Fruit fly (Drosophila melanogaster) whole organism, prepupa: ENCODE measurements around the gene CG10804.

ENCODE experiments used
- CG10631 ChIP-seq: fragments of 200-800 bp; sonication (Bioruptor generic); optimal IDR thresholded peaks from 2 replicates; lab custom pipeline; 2016; ENCODE audit warnings: missing biosample characterization, missing genetic modification characterization
- CG11294 ChIP-seq: fragments of 200-800 bp; sonication (Bioruptor generic); IDR thresholded peaks from 2 replicates; pipeline ENCODE4 v1.3.6; 2022; ENCODE audit warnings: missing biosample characterization, missing genetic modification characterization
- CG11762 ChIP-seq: fragments of 200-800 bp; sonication (Bioruptor generic); optimal IDR thresholded peaks from 3 replicates; lab custom pipeline; 2016; ENCODE audit warnings: missing biosample characterization, missing genetic modification characterization; ENCODE audit not compliant: insufficient read depth
- CG11902 ChIP-seq: fragments of 200-800 bp; sonication (Bioruptor generic); optimal IDR thresholded peaks from 3 replicates; lab custom pipeline; 2016; ENCODE audit warnings: missing biosample characterization, missing genetic modification characterization
- CG15336 ChIP-seq: fragments of 200-800 bp; sonication (Bioruptor generic); IDR thresholded peaks from 2 replicates; pipeline ENCODE4 v1.3.6; 2022; ENCODE audit warnings: missing biosample characterization, missing genetic modification characterization
- CG16779 ChIP-seq: fragments of 200-800 bp; sonication (Bioruptor generic); optimal IDR thresholded peaks from 3 replicates; lab custom pipeline; 2017; ENCODE audit warnings: missing biosample characterization, mild to moderate bottlenecking, missing genetic modification characterization
- CG3032 ChIP-seq: fragments of 200-800 bp; optimal IDR thresholded peaks from 2 replicates; lab custom pipeline; 2019; ENCODE audit warnings: missing biosample characterization, mild to moderate bottlenecking, missing genetic modification characterization, moderate library complexity
- CG31627 ChIP-seq: fragments of 200-800 bp; sonication (Bioruptor generic); optimal IDR thresholded peaks from 3 replicates; lab custom pipeline; 2016; ENCODE audit warnings: missing biosample characterization, missing genetic modification characterization
- CG32006 ChIP-seq: fragments of 200-800 bp; sonication (Bioruptor generic); optimal IDR thresholded peaks from 3 replicates; lab custom pipeline; 2017; ENCODE audit warnings: missing biosample characterization, mild to moderate bottlenecking, missing genetic modification characterization
- CG3919 ChIP-seq: fragments of 200-800 bp; sonication (Bioruptor generic); optimal IDR thresholded peaks from 3 replicates; lab custom pipeline; 2016; ENCODE audit warnings: missing biosample characterization, missing genetic modification characterization
- CG4318 ChIP-seq: fragments of 200-800 bp; sonication (Bioruptor generic); optimal IDR thresholded peaks from 3 replicates; lab custom pipeline; 2017; ENCODE audit warnings: missing biosample characterization, mild to moderate bottlenecking, missing genetic modification characterization
- CG6792 ChIP-seq: fragments of 200-800 bp; sonication (Bioruptor generic); optimal IDR thresholded peaks from 3 replicates; lab custom pipeline; 2016; ENCODE audit warnings: missing biosample characterization, missing genetic modification characterization
- CG8119 ChIP-seq: fragments of 200-800 bp; sonication (Bioruptor generic); IDR thresholded peaks from 3 replicates; pipeline ENCODE4 v1.3.6; 2022; ENCODE audit warnings: missing biosample characterization, missing genetic modification characterization
- CG8632 ChIP-seq: fragments of 200-800 bp; sonication (Bioruptor generic); optimal IDR thresholded peaks from 3 replicates; lab custom pipeline; 2016; ENCODE audit warnings: missing biosample characterization, missing genetic modification characterization
- CG9139 ChIP-seq: fragments of 200-800 bp; sonication (Bioruptor generic); optimal IDR thresholded peaks from 3 replicates; lab custom pipeline; 2017; ENCODE audit warnings: missing biosample characterization, mild to moderate bottlenecking, missing genetic modification characterization
- Eip75B ChIP-seq: fragments of 200-800 bp; sonication (Bioruptor generic); optimal IDR thresholded peaks from 3 replicates; lab custom pipeline; 2016; ENCODE audit warnings: missing biosample characterization, missing genetic modification characterization
- Eip78C ChIP-seq: fragments of 200-800 bp; sonication (Bioruptor generic); peaks from one replicate; lab custom pipeline; 2016; ENCODE audit warnings: missing biosample characterization, missing genetic modification characterization
- Ets21C ChIP-seq: fragments of 200-800 bp; sonication (Bioruptor generic); optimal IDR thresholded peaks from 3 replicates; lab custom pipeline; 2016; ENCODE audit warnings: missing biosample characterization, missing genetic modification characterization
- Ets96B ChIP-seq: fragments of 200-800 bp; optimal IDR thresholded peaks from 2 replicates; lab custom pipeline; 2019; ENCODE audit warnings: missing biosample characterization, mild to moderate bottlenecking, missing genetic modification characterization, moderate library complexity
- Gug ChIP-seq: fragments of 200-800 bp; sonication (Bioruptor generic); IDR thresholded peaks from 2 replicates; pipeline ENCODE4 v1.3.6; 2022; ENCODE audit warnings: missing biosample characterization, missing genetic modification characterization
- Hr38 ChIP-seq: sonication (Bioruptor generic); optimal IDR thresholded peaks from 2 replicates; lab custom pipeline; 2016; ENCODE audit warnings: missing biosample characterization, missing genetic modification characterization
- Hr39 ChIP-seq: fragments of 200-800 bp; sonication (Bioruptor generic); optimal IDR thresholded peaks from 2 replicates; lab custom pipeline; 2016; ENCODE audit warnings: missing biosample characterization, missing genetic modification characterization
- Hr4 ChIP-seq: fragments of 200-800 bp; sonication (Bioruptor generic); optimal IDR thresholded peaks from 3 replicates; lab custom pipeline; 2016; ENCODE audit warnings: missing biosample characterization, missing genetic modification characterization
- Lpt ChIP-seq: fragments of 200-800 bp; sonication (Bioruptor generic); optimal IDR thresholded peaks from 3 replicates; lab custom pipeline; 2016; ENCODE audit warnings: missing biosample characterization, missing genetic modification characterization
- Met ChIP-seq: fragments of 200-800 bp; sonication (Bioruptor generic); optimal IDR thresholded peaks from 3 replicates; lab custom pipeline; 2016; ENCODE audit warnings: missing biosample characterization, missing genetic modification characterization
- OdsH ChIP-seq: fragments of 200-800 bp; sonication (Bioruptor generic); optimal IDR thresholded peaks from 3 replicates; lab custom pipeline; 2016; ENCODE audit warnings: missing biosample characterization, missing genetic modification characterization
- Smox ChIP-seq: fragments of 200-800 bp; sonication (Bioruptor generic); optimal IDR thresholded peaks from 3 replicates; lab custom pipeline; 2016; ENCODE audit warnings: missing biosample characterization, missing genetic modification characterization
- Sox102F ChIP-seq: fragments of 200-800 bp; sonication (Bioruptor generic); optimal IDR thresholded peaks from 2 replicates; lab custom pipeline; 2016; ENCODE audit warnings: missing biosample characterization, mild to moderate bottlenecking, missing genetic modification characterization
- Sox14 ChIP-seq: fragments of 200-800 bp; sonication (Bioruptor generic); optimal IDR thresholded peaks from 3 replicates; lab custom pipeline; 2016; ENCODE audit warnings: missing biosample characterization, missing genetic modification characterization
- Sox15 ChIP-seq: fragments of 200-800 bp; sonication (Bioruptor generic); optimal IDR thresholded peaks from 3 replicates; lab custom pipeline; 2016; ENCODE audit warnings: missing biosample characterization, missing genetic modification characterization
- achi ChIP-seq: fragments of 200-800 bp; sonication (Bioruptor generic); optimal IDR thresholded peaks from 3 replicates; lab custom pipeline; 2016; ENCODE audit warnings: missing biosample characterization, missing genetic modification characterization
- acj6 ChIP-seq: fragments of 200-800 bp; sonication (Bioruptor generic); optimal IDR thresholded peaks from 3 replicates; lab custom pipeline; 2016; ENCODE audit warnings: missing biosample characterization, missing genetic modification characterization
- dac ChIP-seq: fragments of 200-800 bp; sonication (Bioruptor generic); optimal IDR thresholded peaks from 2 replicates; lab custom pipeline; 2017; ENCODE audit warnings: missing biosample characterization, mild to moderate bottlenecking, missing genetic modification characterization
- eg ChIP-seq: fragments of 200-800 bp; sonication (Bioruptor generic); IDR thresholded peaks from 3 replicates; pipeline ENCODE4 v1.3.6; 2022; ENCODE audit warnings: missing biosample characterization, missing genetic modification characterization
- esn ChIP-seq: fragments of 200-800 bp; sonication (Bioruptor generic); optimal IDR thresholded peaks from 2 replicates; lab custom pipeline; 2016; ENCODE audit warnings: missing biosample characterization, mild to moderate bottlenecking, missing genetic modification characterization, moderate library complexity
- fd59A ChIP-seq: fragments of 200-800 bp; sonication (Bioruptor generic); optimal IDR thresholded peaks from 2 replicates; lab custom pipeline; 2017; ENCODE audit warnings: missing biosample characterization, mild to moderate bottlenecking, missing genetic modification characterization, missing genetic modification reagents
- fd85E ChIP-seq: fragments of 200-800 bp; sonication (Bioruptor generic); optimal IDR thresholded peaks from 3 replicates; lab custom pipeline; 2016; ENCODE audit warnings: missing biosample characterization, missing genetic modification characterization
- fkh ChIP-seq: fragments of 200-800 bp; sonication (Bioruptor generic); optimal IDR thresholded peaks from 3 replicates; lab custom pipeline; 2017; ENCODE audit warnings: missing biosample characterization, mild to moderate bottlenecking, missing genetic modification characterization, moderate library complexity
- net ChIP-seq: fragments of 200-800 bp; sonication (Bioruptor generic); optimal IDR thresholded peaks from 3 replicates; lab custom pipeline; 2016; ENCODE audit warnings: missing biosample characterization, missing genetic modification characterization
- pdm3 ChIP-seq: fragments of 200-800 bp; sonication (Bioruptor generic); optimal IDR thresholded peaks from 3 replicates; lab custom pipeline; 2016; ENCODE audit warnings: missing biosample characterization, missing genetic modification characterization
- salr ChIP-seq, 2 experiments: fragments of 200-800 bp; sonication (Bioruptor generic); optimal IDR thresholded peaks; 3 replicates each; lab custom pipeline; 2016 to 2018; ENCODE audit warnings: missing biosample characterization in 2 of 2, missing genetic modification characterization in 2 of 2, mild to moderate bottlenecking in 1 of 2
- spab ChIP-seq: fragments of 200-800 bp; sonication (Bioruptor generic); optimal IDR thresholded peaks from 2 replicates; lab custom pipeline; 2017; ENCODE audit warnings: missing biosample characterization, mild to moderate bottlenecking, missing genetic modification characterization, missing genetic modification reagents
- ss ChIP-seq, 2 experiments: fragments of 200-800 bp; sonication (Bioruptor generic); optimal IDR thresholded peaks; 2 replicates in 1 of 2; 3 replicates in 1 of 2; lab custom pipeline; 2017 to 2018; ENCODE audit warnings: mild to moderate bottlenecking in 2 of 2, missing biosample characterization in 2 of 2, missing genetic modification characterization in 2 of 2, moderate library complexity in 1 of 2
- svp ChIP-seq: fragments of 200-800 bp; sonication (Bioruptor generic); peaks from one replicate; lab custom pipeline; 2016; ENCODE audit warnings: missing biosample characterization, missing genetic modification characterization
- topi ChIP-seq: fragments of 200-800 bp; sonication (Bioruptor generic); optimal IDR thresholded peaks from 3 replicates; lab custom pipeline; 2016; ENCODE audit warnings: missing biosample characterization, missing genetic modification characterization
- vri ChIP-seq: fragments of 200-800 bp; sonication (Bioruptor generic); optimal IDR thresholded peaks from 3 replicates; lab custom pipeline; 2016; ENCODE audit warnings: missing biosample characterization, mild to moderate bottlenecking, missing genetic modification characterization

Gene CG10804

DNA sequence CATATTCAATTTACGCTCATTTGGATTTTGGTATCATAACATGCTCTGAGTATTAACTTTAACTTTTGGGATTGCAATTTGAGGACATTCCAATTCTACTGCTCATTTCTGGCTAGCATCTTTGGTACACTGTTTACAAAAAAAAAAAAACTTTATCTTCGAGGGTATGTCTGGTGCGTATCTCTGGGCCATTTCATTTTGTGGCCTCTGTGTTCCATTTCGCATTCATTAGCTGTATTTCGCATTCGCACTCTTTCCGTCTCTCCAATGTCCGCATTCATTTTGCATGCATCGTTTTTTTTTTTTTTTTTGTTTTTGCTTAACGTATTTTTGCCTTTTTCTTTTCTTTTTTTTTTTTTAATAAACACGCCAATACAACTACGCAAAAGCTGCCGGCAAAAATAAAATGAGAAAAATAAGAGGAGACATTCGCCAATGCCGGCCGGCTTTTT is 48.5 kb downstream of the CG10804 start (continued):
- TF ChIP-seq Gug (GFP tag; lab: Robert Waterston, UW): peak; percentile 79
- peak; percentile 94 for TF ChIP-seq esn (GFP tag; lab: Kevin White, UChicago)
- peak; percentile 15 to 84 for TF ChIP-seq salr (GFP tag; optimal IDR thresholded peaks at IDR 0.05; lab: Kevin White, UChicago)
- peak; percentile 92 for TF ChIP-seq Sox102F
- peak; percentile 78 for TF ChIP-seq spab (GFP tag; lab: Kevin White, UChicago)
- TF ChIP-seq acj6 (GFP tag; lab: Kevin White, UChicago): peak; percentile 91
- peak; percentile 94 for TF ChIP-seq Hr4 (GFP tag; lab: Kevin White, UChicago)
- peak; percentile 58 for TF ChIP-seq CG4318
- TF ChIP-seq CG10631 (GFP tag; lab: Kevin White, UChicago): peak; percentile 87
- peak; percentile 91 for TF ChIP-seq CG9139 (GFP tag; lab: Kevin White, UChicago)
- peak; percentile 97 for TF ChIP-seq Eip75B (GFP tag; lab: Kevin White, UChicago)
- peak; percentile 90 for TF ChIP-seq Sox14 (GFP tag; lab: Kevin White, UChicago)
- TF ChIP-seq CG16779 (tag; lab: Kevin White, UChicago): peak; percentile 77
- peak; percentile 89 for TF ChIP-seq vri (GFP tag; lab: Kevin White, UChicago)
- TF ChIP-seq Eip78C (GFP tag; lab: Kevin White, UChicago): peak; percentile 99
- peak; percentile 97 for TF ChIP-seq CG11902 (GFP tag; lab: Kevin White, UChicago)
- peak; percentile 42 for TF ChIP-seq CG3032 (tag; lab: Kevin White, UChicago)
- peak; percentile 92 for TF ChIP-seq net
- TF ChIP-seq Hr38 (GFP tag; lab: Kevin White, UChicago): no peak
- TF ChIP-seq dac (GFP tag; lab: Kevin White, UChicago): peak; percentile 60
- TF ChIP-seq Smox (GFP tag; lab: Kevin White, UChicago): peak; percentile 93
- peak; percentile 91 for TF ChIP-seq CG15336 (GFP tag; lab: Robert Waterston, UW)
- TF ChIP-seq Hr39 (GFP tag; lab: Kevin White, UChicago): peak; percentile 95
- peak; percentile 91 for TF ChIP-seq Lpt
- peak; percentile 79 for TF ChIP-seq fd59A (GFP tag; lab: Kevin White, UChicago)
- peak; percentile 90 for TF ChIP-seq OdsH (GFP tag; lab: Kevin White, UChicago)

DNA sequence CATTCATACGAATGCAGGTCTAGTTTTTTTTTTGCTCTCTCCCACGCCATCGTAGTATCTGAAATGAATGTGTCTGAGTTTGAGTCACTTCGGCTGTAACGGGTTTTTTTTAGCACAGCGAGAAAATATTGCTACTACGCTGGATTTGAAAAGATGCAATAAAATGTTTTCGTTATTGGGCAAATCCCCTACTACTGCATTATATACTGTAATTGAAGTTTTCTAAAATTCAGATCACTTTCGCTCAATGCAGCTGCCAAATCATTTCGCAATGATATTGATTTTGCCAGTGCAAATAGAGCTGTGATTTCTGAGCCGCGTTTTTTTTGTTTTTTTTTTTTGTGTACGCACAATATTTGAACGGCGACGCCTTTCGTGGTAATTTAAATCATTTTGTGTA is 49.2 kb downstream of the CG10804 start:
- TF ChIP-seq Eip75B (GFP tag; lab: Kevin White, UChicago) (peak; percentile 82), Ets21C (GFP tag; lab: Kevin White, UChicago) (peak; percentile 73), CG11762 (peak; percentile 86), dac (GFP tag; lab: Kevin White, UChicago) (peak; percentile 78), CG15336 (GFP tag; lab: Robert Waterston, UW) (peak; percentile 86), eg (GFP tag; lab: Robert Waterston, UW) (peak; percentile 90), acj6 (GFP tag; lab: Kevin White, UChicago) (peak; percentile 86), net (peak; percentile 83), Hr39 (GFP tag; lab: Kevin White, UChicago) (peak; percentile 87), CG3032 (tag; lab: Kevin White, UChicago) (peak; percentile 75), svp (GFP tag; lab: Kevin White, UChicago) (peak; percentile 90), CG8632 (GFP tag; lab: Kevin White, UChicago) (peak; percentile 77), ss (GFP tag; optimal IDR thresholded peaks at IDR 0.05; lab: Kevin White, UChicago) (peak; percentile 47 to 82), Ets96B (tag; lab: Kevin White, UChicago) (peak; percentile 83), spab (GFP tag; lab: Kevin White, UChicago) (peak; percentile 71), Hr38 (GFP tag; lab: Kevin White, UChicago) (no peak), CG8119 (peak; percentile 88), fd85E (GFP tag; lab: Kevin White, UChicago) (peak; percentile 70), Lpt (peak; percentile 80), Met (GFP tag; lab: Kevin White, UChicago) (peak; percentile 50), fkh (GFP tag; lab: Kevin White, UChicago) (peak; percentile 32), Sox15 (GFP tag; lab: Kevin White, UChicago) (peak; percentile 81), Gug (GFP tag; lab: Robert Waterston, UW) (peak; percentile 84), CG11294 (GFP tag; lab: Robert Waterston, UW) (peak; percentile 85), CG11902 (GFP tag; lab: Kevin White, UChicago) (peak; percentile 85), esn (GFP tag; lab: Kevin White, UChicago) (peak; percentile 81), CG4318 (peak; percentile 75), CG3919 (GFP tag; lab: Kevin White, UChicago) (peak; percentile 90), CG32006 (GFP tag; lab: Kevin White, UChicago) (peak; percentile 85), Smox (GFP tag; lab: Kevin White, UChicago) (peak; percentile 66), fd59A (GFP tag; lab: Kevin White, UChicago) (peak; percentile 79), CG16779 (tag; lab: Kevin White, UChicago) (peak; percentile 49), CG6792 (peak; percentile 74), OdsH (GFP tag; lab: Kevin White, UChicago) (peak; percentile 86), pdm3 (GFP tag; lab: Kevin White, UChicago) (peak; percentile 91), Sox14 (GFP tag; lab: Kevin White, UChicago) (peak; percentile 82), CG31627 (GFP tag; lab: Kevin White, UChicago) (peak; percentile 84), achi (GFP tag; lab: Kevin White, UChicago) (peak; percentile 80), topi (GFP tag; lab: Kevin White, UChicago) (peak; percentile 87)
